Fruit fly (Drosophila melanogaster) whole organism, embryonic: ENCODE data around the gene BNIP3.
A peak's percentile ranks its signal among the peaks of the same experiment; 100 is the strongest.

Experiments
- BEAF-32 ChIP-seq: fragments of 200-800 bp; sonication (Bioruptor generic); optimal IDR thresholded peaks from 3 replicates; lab custom pipeline; 2017; ENCODE audit warnings: missing biosample characterization, missing genetic modification characterization, mild to moderate bottlenecking, moderate library complexity, missing genetic modification reagents
- CG10147 ChIP-seq: fragments of 200-800 bp; sonication (Bioruptor generic); optimal IDR thresholded peaks from 2 replicates; lab custom pipeline; 2019; ENCODE audit warnings: missing biosample characterization, mild to moderate bottlenecking, missing genetic modification characterization, moderate library complexity
- CG10321 ChIP-seq: fragments of 200-800 bp; sonication (Bioruptor generic); IDR thresholded peaks from 2 replicates; pipeline ENCODE4 v1.3.6; 2022; ENCODE audit warnings: missing biosample characterization, missing genetic modification characterization
- CG10543 ChIP-seq: fragments of 200-800 bp; sonication (Bioruptor generic); optimal IDR thresholded peaks from 3 replicates; lab custom pipeline; 2017; ENCODE audit warnings: missing biosample characterization, mild to moderate bottlenecking, missing genetic modification characterization, moderate library complexity
- CG11695 ChIP-seq: fragments of 200-800 bp; sonication (Bioruptor generic); IDR thresholded peaks from 3 replicates; pipeline ENCODE4 v1.3.6; 2022; ENCODE audit warnings: missing biosample characterization, missing genetic modification characterization
- CG12299 ChIP-seq: fragments of 200-800 bp; sonication (Bioruptor generic); optimal IDR thresholded peaks from 2 replicates; lab custom pipeline; 2018; ENCODE audit warnings: missing biosample characterization, mild to moderate bottlenecking, missing genetic modification characterization
- CG12391 ChIP-seq: fragments of 200-800 bp; sonication (Bioruptor generic); optimal IDR thresholded peaks from 3 replicates; lab custom pipeline; 2018; ENCODE audit warnings: missing biosample characterization, mild to moderate bottlenecking, missing genetic modification characterization, moderate library complexity
- CG15011 ChIP-seq: fragments of 200-800 bp; sonication (Bioruptor generic); optimal IDR thresholded peaks from 3 replicates; lab custom pipeline; 2018; ENCODE audit warnings: missing biosample characterization, mild to moderate bottlenecking, missing genetic modification characterization
- CG16815 ChIP-seq: fragments of 200-800 bp; sonication (Bioruptor generic); optimal IDR thresholded peaks from 3 replicates; lab custom pipeline; 2017; ENCODE audit warnings: missing biosample characterization, mild to moderate bottlenecking, missing genetic modification characterization
- CG17361 ChIP-seq: fragments of 200-800 bp; sonication (Bioruptor generic); IDR thresholded peaks from 3 replicates; pipeline ENCODE4 v1.3.6; 2022; ENCODE audit warnings: missing biosample characterization, missing genetic modification characterization
- CG17385 ChIP-seq: fragments of 200-800 bp; sonication (Bioruptor generic); optimal IDR thresholded peaks from 3 replicates; lab custom pipeline; 2018; ENCODE audit warnings: missing biosample characterization, mild to moderate bottlenecking, missing genetic modification characterization
- CG18262 ChIP-seq: fragments of 200-800 bp; optimal IDR thresholded peaks from 3 replicates; lab custom pipeline; 2019; ENCODE audit warnings: missing biosample characterization, mild to moderate bottlenecking, missing genetic modification characterization, moderate library complexity
- CG2712 ChIP-seq: fragments of 200-800 bp; optimal IDR thresholded peaks from 3 replicates; lab custom pipeline; 2019; ENCODE audit warnings: missing biosample characterization, mild to moderate bottlenecking, missing genetic modification characterization, moderate library complexity
- CG2875 ChIP-seq: fragments of 200-800 bp; sonication (Bioruptor generic); optimal IDR thresholded peaks from 2 replicates; lab custom pipeline; 2017; ENCODE audit warnings: missing biosample characterization, mild to moderate bottlenecking, missing genetic modification characterization, missing genetic modification reagents
- CG30431 ChIP-seq: fragments of 200-800 bp; sonication (Bioruptor generic); optimal IDR thresholded peaks from 2 replicates; lab custom pipeline; 2017; ENCODE audit warnings: missing biosample characterization, missing genetic modification characterization
- CG31441 ChIP-seq: fragments of 200-800 bp; sonication (Bioruptor generic); IDR thresholded peaks from 2 replicates; pipeline ENCODE4 v1.3.6; 2022; ENCODE audit warnings: missing biosample characterization, missing genetic modification characterization
- CG34376 ChIP-seq: fragments of 200-800 bp; sonication (Bioruptor generic); optimal IDR thresholded peaks from 2 replicates; lab custom pipeline; 2018; ENCODE audit warnings: missing biosample characterization, mild to moderate bottlenecking, missing genetic modification characterization
- CG3847 ChIP-seq: fragments of 200-800 bp; sonication (Bioruptor generic); IDR thresholded peaks from 2 replicates; pipeline ENCODE4 v1.3.6; 2022; ENCODE audit warnings: missing biosample characterization, missing genetic modification characterization
- CG42726 ChIP-seq: fragments of 200-800 bp; sonication (Bioruptor generic); IDR thresholded peaks from 2 replicates; pipeline ENCODE4 v1.3.6; 2022; ENCODE audit warnings: missing biosample characterization, missing genetic modification characterization; ENCODE audit not compliant: partially characterized antibody
- CG6254 ChIP-seq: fragments of 200-800 bp; sonication (Bioruptor generic); optimal IDR thresholded peaks from 3 replicates; lab custom pipeline; 2017; ENCODE audit warnings: mild to moderate bottlenecking, missing biosample characterization, missing genetic modification reagents, missing genetic modification characterization
- CHES-1-like ChIP-seq: fragments of 200-800 bp; sonication (Bioruptor generic); optimal IDR thresholded peaks from 2 replicates; lab custom pipeline; 2016; ENCODE audit warnings: missing biosample characterization, missing genetic modification characterization
- HLHmδ ChIP-seq: fragments of 200-800 bp; sonication (Bioruptor generic); optimal IDR thresholded peaks from 2 replicates; lab custom pipeline; 2018; ENCODE audit warnings: missing biosample characterization, mild to moderate bottlenecking, missing genetic modification characterization, moderate library complexity
- HmgD ChIP-seq: fragments of 200-800 bp; sonication (Bioruptor generic); optimal IDR thresholded peaks from 3 replicates; lab custom pipeline; 2016; ENCODE audit warnings: missing biosample characterization, missing genetic modification characterization
- Myb ChIP-seq: fragments of 200-800 bp; sonication (Bioruptor generic); optimal IDR thresholded peaks from 2 replicates; lab custom pipeline; 2016; ENCODE audit warnings: missing biosample characterization, missing genetic modification characterization
- NFAT ChIP-seq: fragments of 200-800 bp; sonication (Bioruptor generic); IDR thresholded peaks from 2 replicates; pipeline ENCODE4 v1.3.6; 2022; ENCODE audit warnings: missing biosample characterization, missing genetic modification characterization
- Optix ChIP-seq: fragments of 200-800 bp; sonication (Bioruptor generic); IDR thresholded peaks from 3 replicates; pipeline ENCODE4 v1.3.6; 2022; ENCODE audit warnings: missing biosample characterization, missing genetic modification characterization
- PHDP ChIP-seq: fragments of 200-800 bp; sonication (Bioruptor generic); optimal IDR thresholded peaks from 3 replicates; lab custom pipeline; 2018; ENCODE audit warnings: missing biosample characterization, mild to moderate bottlenecking, missing genetic modification characterization, moderate library complexity
- Sry-β ChIP-seq: fragments of 200-800 bp; sonication (Bioruptor generic); optimal IDR thresholded peaks from 2 replicates; lab custom pipeline; 2018; ENCODE audit warnings: missing biosample characterization, mild to moderate bottlenecking, missing genetic modification characterization, moderate library complexity
- Sry-δ ChIP-seq: fragments of 200-800 bp; sonication (Bioruptor generic); optimal IDR thresholded peaks from 2 replicates; lab custom pipeline; 2016; ENCODE audit warnings: missing biosample characterization, missing genetic modification characterization
- Taf1 ChIP-seq: fragments of 200-800 bp; sonication (Bioruptor generic); IDR thresholded peaks from 2 replicates; pipeline ENCODE4 v1.3.6; 2022; ENCODE audit warnings: missing biosample characterization, missing genetic modification characterization
- al ChIP-seq: fragments of 200-800 bp; sonication (Bioruptor generic); IDR thresholded peaks from 2 replicates; pipeline ENCODE4 v1.3.6; 2022; ENCODE audit warnings: missing biosample characterization, missing genetic modification characterization
- aop ChIP-seq: fragments of 200-800 bp; sonication (Bioruptor generic); IDR thresholded peaks from 2 replicates; pipeline ENCODE4 v1.3.6; 2022; ENCODE audit warnings: missing biosample characterization, missing genetic modification characterization
- dmrt11E ChIP-seq: fragments of 200-800 bp; sonication (Bioruptor generic); optimal IDR thresholded peaks from 3 replicates; lab custom pipeline; 2018; ENCODE audit warnings: missing biosample characterization, mild to moderate bottlenecking, missing genetic modification characterization, moderate library complexity
- ems ChIP-seq: fragments of 200-800 bp; sonication (Bioruptor generic); optimal IDR thresholded peaks from 3 replicates; lab custom pipeline; 2016; ENCODE audit warnings: missing biosample characterization, missing genetic modification characterization
- fd64A ChIP-seq: fragments of 200-800 bp; sonication (Bioruptor generic); optimal IDR thresholded peaks from 3 replicates; lab custom pipeline; 2018; ENCODE audit warnings: missing biosample characterization, mild to moderate bottlenecking, missing genetic modification characterization
- fru ChIP-seq: fragments of >200 bp; optimal IDR thresholded peaks from 2 replicates; lab custom pipeline; 2017
- her ChIP-seq: fragments of 200-800 bp; sonication (Bioruptor generic); optimal IDR thresholded peaks from 2 replicates; lab custom pipeline; 2016; ENCODE audit warnings: missing biosample characterization, missing genetic modification characterization
- kah ChIP-seq: fragments of 200-800 bp; sonication (Bioruptor generic); optimal IDR thresholded peaks from 2 replicates; lab custom pipeline; 2018; ENCODE audit warnings: missing biosample characterization, mild to moderate bottlenecking, missing genetic modification characterization
- klu ChIP-seq: fragments of 200-800 bp; sonication (Bioruptor generic); IDR thresholded peaks from 2 replicates; pipeline ENCODE4 v1.3.6; 2022; ENCODE audit warnings: missing biosample characterization, missing genetic modification characterization
- luna ChIP-seq: fragments of 200-800 bp; sonication (Bioruptor generic); optimal IDR thresholded peaks from 2 replicates; lab custom pipeline; 2016; ENCODE audit warnings: missing biosample characterization, missing genetic modification characterization
- org-1 ChIP-seq: fragments of 200-800 bp; sonication (Bioruptor generic); optimal IDR thresholded peaks from 2 replicates; lab custom pipeline; 2017; ENCODE audit warnings: missing biosample characterization, missing genetic modification characterization
- prd ChIP-seq, 3 experiments: fragments of >200 bp in 2 of 3; fragments of 200-800 bp in 1 of 3; sonication (Bioruptor generic) in 1 of 3; optimal IDR thresholded peaks in 2 of 3; IDR thresholded peaks in 1 of 3; 2 replicates in 2 of 3; 3 replicates in 1 of 3; pipeline versions ENCODE4 v1.3.6 to Lab custom; 2017 to 2022; ENCODE audit warnings: missing biosample characterization in 1 of 3, missing genetic modification characterization in 1 of 3
- row ChIP-seq: fragments of 200-800 bp; sonication (Bioruptor generic); IDR thresholded peaks from 3 replicates; pipeline ENCODE4 v1.3.6; 2022; ENCODE audit warnings: missing biosample characterization, missing genetic modification characterization
- schlank ChIP-seq: fragments of 200-800 bp; sonication (Bioruptor generic); optimal IDR thresholded peaks from 2 replicates; lab custom pipeline; 2018; ENCODE audit warnings: missing biosample characterization, mild to moderate bottlenecking, missing genetic modification characterization
- sens-2 ChIP-seq: fragments of 200-800 bp; sonication (Bioruptor generic); IDR thresholded peaks from 2 replicates; pipeline ENCODE4 v1.3.6; 2022; ENCODE audit warnings: missing biosample characterization, missing genetic modification characterization
- sima ChIP-seq: fragments of 200-800 bp; sonication (Bioruptor generic); optimal IDR thresholded peaks from 2 replicates; lab custom pipeline; 2016; ENCODE audit warnings: missing biosample characterization, missing genetic modification characterization
- vfl ChIP-seq: fragments of 200-800 bp; sonication (Bioruptor generic); optimal IDR thresholded peaks from 2 replicates; lab custom pipeline; 2016; ENCODE audit warnings: missing biosample characterization, missing genetic modification characterization
- zf30C ChIP-seq: fragments of 200-800 bp; sonication (Bioruptor generic); optimal IDR thresholded peaks from 3 replicates; lab custom pipeline; 2018; ENCODE audit warnings: missing biosample characterization, mild to moderate bottlenecking, missing genetic modification characterization
- zfh2 ChIP-seq: fragments of 200-800 bp; sonication (Bioruptor generic); optimal IDR thresholded peaks from 2 replicates; lab custom pipeline; 2016; ENCODE audit warnings: missing biosample characterization, missing genetic modification characterization

Gene BNIP3

DNA sequence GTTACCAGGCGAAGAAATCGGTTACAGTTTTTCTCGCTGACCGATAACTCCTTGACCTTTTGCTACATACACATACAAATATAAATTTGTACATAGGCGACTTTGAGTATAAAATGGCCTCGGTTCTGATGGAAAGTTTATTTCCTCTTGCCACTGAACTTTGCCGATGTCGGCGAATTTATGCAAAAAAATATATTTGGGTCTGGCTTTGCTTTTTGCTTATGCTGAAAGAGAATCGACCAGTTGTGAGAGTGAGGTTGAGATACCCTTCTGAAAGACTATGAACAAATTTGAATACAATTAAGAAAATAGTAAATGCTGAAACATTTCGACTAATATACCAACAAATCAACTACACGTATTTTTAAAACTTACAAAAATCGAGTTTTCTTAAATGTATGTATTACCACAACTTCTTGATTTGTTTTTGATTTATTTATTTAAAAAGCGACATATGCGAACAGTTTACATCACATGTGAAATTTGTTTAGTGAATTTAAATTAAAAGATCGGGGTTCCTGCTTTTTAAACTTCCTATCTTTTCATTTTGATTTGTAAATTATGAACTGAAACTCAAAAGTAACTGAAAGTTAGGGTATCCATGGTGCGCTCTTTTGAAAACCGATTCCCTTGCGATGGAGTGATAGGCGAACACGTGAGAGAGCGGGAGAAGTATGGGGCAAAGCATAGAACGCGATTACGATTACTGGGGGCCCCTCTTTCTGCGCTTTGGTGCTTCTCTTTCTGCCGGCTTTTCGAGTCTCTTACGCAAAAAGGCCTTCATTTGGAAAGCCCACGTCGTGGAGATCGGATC, 9.9 kb downstream of the BNIP3 start (continued):
- TF ChIP-seq CHES-1-like (GFP tag; lab: Kevin White, UChicago) (peak; percentile 77), zf30C (no peak), CG3847 (GFP tag; lab: Robert Waterston, UW) (no peak), CG2712 (tag; lab: Kevin White, UChicago) (peak; percentile 85), Optix (GFP tag; lab: Robert Waterston, UW) (no peak), Sry-δ (GFP tag; lab: Kevin White, UChicago) (peak; percentile 39), CG11695 (peak; percentile 41; the same call in 1 of the 3 replicates), row (peak; percentile 91), CG10147 (GFP tag; lab: Kevin White, UChicago) (peak; percentile 89), klu (no peak; the same call in 1 of the 2 replicates), sima (no peak), org-1 (GFP tag; lab: Kevin White, UChicago) (peak; percentile 79), fru (lab: Kevin White, UChicago) (no peak), al (GFP tag; lab: Robert Waterston, UW) (peak; percentile 53), her (peak; percentile 60), CG31441 (GFP tag; lab: Robert Waterston, UW) (peak; percentile 75), fd64A (GFP tag; lab: Kevin White, UChicago) (no peak), CG2875 (peak; percentile 75), ems (GFP tag; lab: Kevin White, UChicago) (peak; percentile 63), BEAF-32 (no peak), aop (GFP tag; lab: Robert Waterston, UW) (no peak), zfh2 (GFP tag; lab: Kevin White, UChicago) (peak; percentile 74), CG6254 (GFP tag; lab: Kevin White, UChicago) (peak; percentile 65), schlank (tag; lab: Kevin White, UChicago) (peak; percentile 51), Myb (GFP tag; lab: Kevin White, UChicago) (peak; percentile 44), PHDP (tag; lab: Kevin White, UChicago) (peak; percentile 81), CG42726 (GFP tag; lab: Robert Waterston, UW) (no peak), HLHmδ (GFP tag; lab: Kevin White, UChicago) (no peak), Sry-β (no peak), CG15011 (GFP tag; lab: Kevin White, UChicago) (peak; percentile 85), kah (GFP tag; lab: Kevin White, UChicago) (peak; percentile 35), CG17361 (GFP tag; lab: Robert Waterston, UW) (peak; percentile 93), CG30431 (GFP tag; lab: Kevin White, UChicago) (peak; percentile 62), HmgD (no peak), CG10321 (no peak), prd (optimal IDR thresholded peaks at IDR 0.05; lab: Kevin White, UChicago) (no peak), prd (GFP tag; IDR thresholded peaks at IDR 0.05; lab: Robert Waterston, UW) (peak; percentile 41; the same call in 2 of the 3 replicates), sens-2 (GFP tag; lab: Robert Waterston, UW) (no peak), vfl (GFP tag; lab: Kevin White, UChicago) (peak; percentile 58), Taf1 (no peak), CG17385 (GFP tag; lab: Kevin White, UChicago) (peak; percentile 81), CG34376 (GFP tag; lab: Kevin White, UChicago) (peak; percentile 58), NFAT (GFP tag; lab: Robert Waterston, UW) (peak; percentile 19; the same call in 1 of the 2 replicates), CG12299 (tag; lab: Kevin White, UChicago) (peak; percentile 63), CG10543 (GFP tag; lab: Kevin White, UChicago) (peak; percentile 87), CG16815 (GFP tag; lab: Kevin White, UChicago) (peak; percentile 80), dmrt11E (tag; lab: Kevin White, UChicago) (peak; percentile 78), CG12391 (tag; lab: Kevin White, UChicago) (peak; percentile 84), CG18262 (tag; lab: Kevin White, UChicago) (peak; percentile 90), luna (no peak)
